Fruit fly (Drosophila melanogaster): ENCODE results near the gene CG33764.

Gene CG33764

DNA sequence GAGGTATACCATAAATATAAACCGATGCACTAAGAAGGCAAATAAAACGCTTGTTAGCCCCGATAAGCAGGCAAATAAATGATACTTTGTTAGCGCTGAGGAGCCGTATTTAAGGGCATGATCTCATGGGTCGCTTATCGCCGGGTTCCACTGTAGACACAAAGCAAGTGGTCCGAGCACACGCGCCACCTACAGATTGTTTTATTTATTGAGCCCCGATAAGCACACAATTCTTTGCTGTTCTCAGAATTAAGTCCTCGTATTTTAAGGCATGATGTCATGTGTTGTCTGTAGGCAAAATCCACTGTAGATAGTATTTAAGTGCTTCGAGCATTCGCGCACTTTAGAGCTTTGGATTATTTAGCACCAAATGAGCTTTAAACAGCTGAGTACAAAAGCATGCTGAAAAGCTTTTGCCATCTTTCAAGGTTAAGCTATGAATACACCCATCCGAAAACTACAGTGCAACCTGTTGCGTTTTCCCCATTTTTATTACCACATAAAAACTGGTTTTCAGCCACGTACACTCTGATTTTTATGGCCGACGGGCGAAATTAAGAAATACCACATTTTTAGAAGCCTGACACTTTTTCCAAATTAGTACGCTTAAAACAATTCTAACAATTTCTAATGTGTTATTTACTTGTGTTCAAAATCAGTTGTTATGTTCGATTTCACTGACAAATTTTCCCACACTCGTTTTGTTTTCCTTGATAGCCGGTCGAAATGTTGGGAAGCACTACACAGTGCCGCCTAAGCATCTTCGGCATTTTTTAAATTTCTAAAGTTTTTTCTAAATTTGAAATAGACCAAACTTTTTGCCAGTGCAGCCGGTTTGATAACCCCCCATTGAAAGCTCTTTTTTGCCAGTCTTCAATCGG is 27.6 kb downstream of the CG33764 start, which contains the start of gene Sqor (continued):
- TF ChIP-seq CG11504 (tag; optimal IDR thresholded peaks at IDR 0.05) (peak; percentile 85), CHES-1-like (GFP tag; optimal IDR thresholded peaks at IDR 0.05) (peak; percentile 85), CG12659 (GFP tag; optimal IDR thresholded peaks at IDR 0.05) (peak; percentile 91), Meics (GFP tag; optimal IDR thresholded peaks at IDR 0.05) (peak; percentile 92), CG5180 (GFP tag; optimal IDR thresholded peaks at IDR 0.05) (peak; percentile 68), wor (GFP tag; IDR thresholded peaks at IDR 0.05) (peak; percentile 70), CG17802 (tag; optimal IDR thresholded peaks at IDR 0.05) (peak; percentile 53), GATAe (GFP tag; conservative IDR thresholded peaks at IDR 0.05) (peak; percentile 66), D19B (GFP tag; optimal IDR thresholded peaks at IDR 0.05) (peak; percentile 82), Myb (GFP tag; optimal IDR thresholded peaks at IDR 0.05) (peak; percentile 70), CG18011 (GFP tag; optimal IDR thresholded peaks at IDR 0.05) (peak; percentile 80), CG1233 (GFP tag; optimal IDR thresholded peaks at IDR 0.05) (peak; percentile 83), CG10267 (tag; optimal IDR thresholded peaks at IDR 0.05) (peak; percentile 56), twi (tag; optimal IDR thresholded peaks at IDR 0.05) (peak; percentile 33), HmgD (GFP tag; optimal IDR thresholded peaks at IDR 0.05) (peak; percentile 82), CG6765 (GFP tag; optimal IDR thresholded peaks at IDR 0.05) (peak; percentile 86), Hmx (GFP tag; optimal IDR thresholded peaks at IDR 0.05) (peak; percentile 77), lola (GFP tag; optimal IDR thresholded peaks at IDR 0.05) (peak in 1 of 3 experiments; percentile 64), chif (GFP tag; optimal IDR thresholded peaks at IDR 0.05) (peak; percentile 61 to 81), CrebB (tag; optimal IDR thresholded peaks at IDR 0.05) (peak; percentile 73), Lhr (GFP tag; optimal IDR thresholded peaks at IDR 0.05) (peak; percentile 28), croc (GFP tag; conservative IDR thresholded peaks at IDR 0.05) (0 out of 3 replicates have a peak, but pooled peaks have one; percentile 13), lmd (GFP tag; IDR thresholded peaks at IDR 0.05) (peak; percentile 77), CG7839 (tag; optimal IDR thresholded peaks at IDR 0.05) (peak; percentile 89), BEAF-32 (GFP tag; optimal IDR thresholded peaks at IDR 0.05) (no peak), CG8924 (tag; optimal IDR thresholded peaks at IDR 0.05) (peak; percentile 90), hth (optimal IDR thresholded peaks at IDR 0.05) (no peak), CG2199 (GFP tag; IDR thresholded peaks at IDR 0.05) (peak; percentile 70; the same call in 2 of the 3 replicates), nau (GFP tag; optimal IDR thresholded peaks at IDR 0.05) (no peak), scrt (GFP tag; optimal IDR thresholded peaks at IDR 0.05) (peak; percentile 91), jigr1 (GFP tag; IDR thresholded peaks at IDR 0.05) (peak; percentile 71; the same call in 2 of the 3 replicates), chm (GFP tag; IDR thresholded peaks at IDR 0.05) (peak; percentile 55; the same call in 1 of the 2 replicates), onecut (GFP tag; IDR thresholded peaks at IDR 0.05) (peak; percentile 58), dmrt99B (tag; optimal IDR thresholded peaks at IDR 0.05) (peak; percentile 88), Ravus (GFP tag; IDR thresholded peaks at IDR 0.05) (peak; percentile 52), exex (tag; optimal IDR thresholded peaks at IDR 0.05) (peak; percentile 44), CG6683 (GFP tag; optimal IDR thresholded peaks at IDR 0.05) (peak; percentile 60), NK7.1 (GFP tag; optimal IDR thresholded peaks at IDR 0.05) (peak; percentile 89), gcm (GFP tag; optimal IDR thresholded peaks at IDR 0.05) (peak; percentile 68), CG6791 (GFP tag; IDR thresholded peaks at IDR 0.05; ENCODE audit: partially characterized antibody) (0 out of 3 replicates have a peak, but pooled peaks have one; percentile 43), mam (GFP tag; optimal IDR thresholded peaks at IDR 0.05) (peak; percentile 90), tgo (GFP tag; IDR thresholded peaks at IDR 0.05) (peak; percentile 77), dysf (GFP tag; IDR thresholded peaks at IDR 0.05) (peak; percentile 85), crp (GFP tag; optimal IDR thresholded peaks at IDR 0.05) (peak in 1 of 2 experiments; percentile 80), CG12942 (GFP tag; optimal IDR thresholded peaks at IDR 0.05) (peak; percentile 49), slp2 (GFP tag; optimal IDR thresholded peaks at IDR 0.05) (peak; percentile 86), nerfin-1 (tag; optimal IDR thresholded peaks at IDR 0.05) (peak; percentile 44)
